Fruit fly (Drosophila melanogaster): ENCODE measurements around the gene CG31220.
A peak's percentile ranks its signal among the peaks of the same experiment; 100 is the strongest.

Gene CG31220

DNA sequence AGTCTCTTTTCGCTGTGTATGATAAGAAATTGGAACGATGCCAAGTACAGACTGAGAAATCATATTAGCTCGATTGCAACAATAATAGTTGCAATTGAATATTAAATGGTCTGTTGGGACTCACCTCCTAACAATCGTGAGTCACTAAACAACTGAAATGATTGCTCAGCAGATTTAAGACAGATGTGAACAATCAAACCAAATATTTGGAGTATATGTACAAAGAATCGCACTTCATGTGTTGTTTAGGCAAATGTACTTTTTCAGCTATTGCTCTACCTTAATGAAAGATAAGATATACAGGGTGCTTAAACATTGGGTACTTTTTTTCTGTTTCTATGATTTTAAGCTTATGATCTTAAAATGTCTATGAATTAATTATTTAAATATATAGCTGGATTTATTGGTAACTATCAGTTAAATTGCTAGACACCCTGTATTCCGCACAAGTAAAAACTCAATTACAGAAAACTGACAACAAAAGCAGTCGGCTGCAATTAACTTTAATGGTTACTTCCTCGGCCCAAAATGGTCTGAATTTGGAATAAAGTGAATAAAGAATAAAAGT, 6.7 kb upstream of the CG31220 start (continued):
- TF ChIP-seq Chrac-16 (GFP tag; optimal IDR thresholded peaks at IDR 0.05) (peak; percentile 50), CG4360 (GFP tag; IDR thresholded peaks at IDR 0.05) (peak; percentile 60), tio (GFP tag; optimal IDR thresholded peaks at IDR 0.05) (peak; percentile 60), CG17802 (tag; optimal IDR thresholded peaks at IDR 0.05) (peak; percentile 19), unc-4 (GFP tag; IDR thresholded peaks at IDR 0.05; ENCODE audit: partially characterized antibody) (no peak), zen2 (GFP tag; IDR thresholded peaks at IDR 0.05; ENCODE audit: partially characterized antibody) (no peak), CG15601 (tag; optimal IDR thresholded peaks at IDR 0.05) (peak; percentile 86), CG2199 (GFP tag; IDR thresholded peaks at IDR 0.05) (0 out of 3 replicates have a peak, but pooled peaks have one; percentile 65), Ets65A (GFP tag) (peak; percentile 76), chm (GFP tag; IDR thresholded peaks at IDR 0.05) (peak; percentile 91; the same call in 1 of the 2 replicates), CG15011 (GFP tag; optimal IDR thresholded peaks at IDR 0.05) (peak; percentile 72), Dip2 (GFP tag; IDR thresholded peaks at IDR 0.05) (no peak), unpg (GFP tag; optimal IDR thresholded peaks at IDR 0.05) (peak; percentile 95), Xbp1 (GFP tag; optimal IDR thresholded peaks at IDR 0.05) (peak; percentile 82), kah (GFP tag; optimal IDR thresholded peaks at IDR 0.05) (peak; percentile 85), CG5245 (GFP tag; optimal IDR thresholded peaks at IDR 0.05) (peak; percentile 46), CG10431 (GFP tag; optimal IDR thresholded peaks at IDR 0.05) (peak; percentile 18), CG30403 (GFP tag; optimal IDR thresholded peaks at IDR 0.05) (peak; percentile 80), da (GFP tag; optimal IDR thresholded peaks at IDR 0.05) (no peak), sqz (GFP tag; optimal IDR thresholded peaks at IDR 0.05) (peak; percentile 83), salm (tag; optimal IDR thresholded peaks at IDR 0.05) (peak; percentile 88), CG4854 (GFP tag; optimal IDR thresholded peaks at IDR 0.05) (peak; percentile 74), knrl (GFP tag; IDR thresholded peaks at IDR 0.05; ENCODE audit: partially characterized antibody) (no peak), Nf-YB (GFP tag; optimal IDR thresholded peaks at IDR 0.05) (peak; percentile 76), Doc3 (GFP tag; IDR thresholded peaks at IDR 0.05; ENCODE audit: partially characterized antibody) (no peak), ken (GFP tag; IDR thresholded peaks at IDR 0.05) (peak; percentile 87), slp2 (GFP tag; optimal IDR thresholded peaks at IDR 0.05) (peak; percentile 30), Hsf (GFP tag; optimal IDR thresholded peaks at IDR 0.05) (peak; percentile 73), tgo (GFP tag; IDR thresholded peaks at IDR 0.05) (peak; percentile 90), Rfx (GFP tag; IDR thresholded peaks at IDR 0.05) (peak; percentile 91), grau (tag; optimal IDR thresholded peaks at IDR 0.05) (peak; percentile 90), Lhr (GFP tag; optimal IDR thresholded peaks at IDR 0.05) (peak; percentile 48), cato (GFP tag; optimal IDR thresholded peaks at IDR 0.05; ENCODE audit: borderline replicate concordance) (peak; percentile 27), BtbVII (GFP tag; optimal IDR thresholded peaks at IDR 0.05) (peak; percentile 87), ttk (GFP tag; IDR thresholded peaks at IDR 0.05) (peak; percentile 84), CG12299 (tag; optimal IDR thresholded peaks at IDR 0.05) (peak; percentile 88), trh (GFP tag; optimal IDR thresholded peaks at IDR 0.05) (peak; percentile 32), Bdp1 (GFP tag; optimal IDR thresholded peaks at IDR 0.05) (peak; percentile 27), Scr (GFP tag; IDR thresholded peaks at IDR 0.05; ENCODE audit: partially characterized antibody) (no peak), ranshi (GFP tag; IDR thresholded peaks at IDR 0.05) (peak; percentile 92), zfh2 (GFP tag; optimal IDR thresholded peaks at IDR 0.05) (peak; percentile 40), klu (GFP tag; IDR thresholded peaks at IDR 0.05) (peak; percentile 42; the same call in 1 of the 2 replicates), otp (GFP tag; IDR thresholded peaks at IDR 0.05) (peak; percentile 85), fu2 (GFP tag; optimal IDR thresholded peaks at IDR 0.05) (no peak), CG6689 (GFP tag; IDR thresholded peaks at IDR 0.05) (peak; percentile 87), pzg (GFP tag; optimal IDR thresholded peaks at IDR 0.05) (no peak), Myb (GFP tag; optimal IDR thresholded peaks at IDR 0.05) (peak; percentile 34), Gug (GFP tag; IDR thresholded peaks at IDR 0.05) (peak; percentile 42; the same call in 2 of the 4 replicates), CG10267 (tag; optimal IDR thresholded peaks at IDR 0.05) (peak; percentile 84), sens-2 (GFP tag; IDR thresholded peaks at IDR 0.05) (peak; percentile 89)
